Worm (Caenorhabditis elegans): ENCODE measurements around the gene nhr-130.

DNA sequence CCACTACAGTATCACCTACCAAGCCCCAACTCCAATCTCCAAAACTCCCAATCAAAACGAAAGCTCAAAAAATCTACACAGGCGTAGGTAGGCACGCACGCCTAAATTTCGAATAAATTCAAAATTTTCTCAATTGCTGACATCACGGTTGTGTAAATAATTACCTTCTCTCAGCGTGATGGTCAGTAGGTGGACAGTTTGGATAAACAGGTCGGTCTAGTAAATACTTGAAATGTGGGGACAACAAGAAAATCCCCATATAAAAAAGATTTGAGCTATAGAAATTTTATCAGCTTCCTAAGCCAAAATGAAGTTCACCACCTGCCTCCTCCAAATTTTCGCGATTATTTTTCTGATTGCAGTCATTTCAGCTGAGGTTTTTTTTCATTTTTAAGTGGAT, 45.0 kb downstream of the nhr-130 start, which contains the start of gene B0554.1:
- TF ChIP-seq him-1 (tag; optimal IDR thresholded peaks at IDR 0.05) (no peak), dao-5 (tag; optimal IDR thresholded peaks at IDR 0.05) (no peak)

Data from whole organism, L4/young adult.